Fruit fly (Drosophila melanogaster) whole organism, prepupa: ENCODE results near the gene Jhbp4.

Experiments used
- CG1621 ChIP-seq: fragments of 200-800 bp; sonication (Bioruptor generic); optimal IDR thresholded peaks from 3 replicates; lab custom pipeline; 2018; ENCODE audit warnings: missing biosample characterization, mild to moderate bottlenecking, missing genetic modification characterization
- CG31627 ChIP-seq: fragments of 200-800 bp; sonication (Bioruptor generic); optimal IDR thresholded peaks from 3 replicates; lab custom pipeline; 2016; ENCODE audit warnings: missing biosample characterization, missing genetic modification characterization
- CG8632 ChIP-seq: fragments of 200-800 bp; sonication (Bioruptor generic); optimal IDR thresholded peaks from 3 replicates; lab custom pipeline; 2016; ENCODE audit warnings: missing biosample characterization, missing genetic modification characterization
- Hr4 ChIP-seq: fragments of 200-800 bp; sonication (Bioruptor generic); optimal IDR thresholded peaks from 3 replicates; lab custom pipeline; 2016; ENCODE audit warnings: missing biosample characterization, missing genetic modification characterization
- Sox15 ChIP-seq: fragments of 200-800 bp; sonication (Bioruptor generic); optimal IDR thresholded peaks from 3 replicates; lab custom pipeline; 2016; ENCODE audit warnings: missing biosample characterization, missing genetic modification characterization
- lz ChIP-seq: fragments of 200-800 bp; sonication (Bioruptor generic); optimal IDR thresholded peaks from 3 replicates; lab custom pipeline; 2016; ENCODE audit warnings: missing biosample characterization, missing genetic modification characterization

dm6 chr3R:16014573-16014972, 28.7 kb upstream of the Jhbp4 start:
- TF ChIP-seq Hr4 (GFP tag; lab: Kevin White, UChicago), result no peak
- no peak for TF ChIP-seq lz
- no peak for TF ChIP-seq CG8632 (GFP tag; lab: Kevin White, UChicago)
- TF ChIP-seq CG1621 (tag; lab: Kevin White, UChicago), result no peak
- no peak for TF ChIP-seq Sox15 (GFP tag; lab: Kevin White, UChicago)
- TF ChIP-seq CG31627 (GFP tag; lab: Kevin White, UChicago), result no peak
